Fruit fly (Drosophila melanogaster) whole organism, embryonic: ENCODE data around the gene spn-B.

Experiments
- Adf1 ChIP-seq: fragments of 200-800 bp; sonication (Bioruptor generic); IDR thresholded peaks from 2 replicates; pipeline ENCODE4 v1.3.6; 2022; ENCODE audit warnings: missing biosample characterization, missing genetic modification characterization
- Aef1 ChIP-seq: fragments of 200-800 bp; sonication (Bioruptor generic); IDR thresholded peaks from 3 replicates; pipeline ENCODE4 v1.3.6; 2022; ENCODE audit warnings: missing biosample characterization, missing genetic modification characterization
- BEAF-32 ChIP-seq: fragments of 200-800 bp; sonication (Bioruptor generic); optimal IDR thresholded peaks from 3 replicates; lab custom pipeline; 2017; ENCODE audit warnings: missing biosample characterization, missing genetic modification characterization, mild to moderate bottlenecking, moderate library complexity, missing genetic modification reagents
- CG11247 ChIP-seq: fragments of 200-800 bp; sonication (Bioruptor generic); IDR thresholded peaks from 2 replicates; pipeline ENCODE4 v1.3.6; 2022; ENCODE audit warnings: missing biosample characterization, missing genetic modification characterization
- CG11723 ChIP-seq: fragments of 200-800 bp; sonication (Bioruptor generic); optimal IDR thresholded peaks from 2 replicates; lab custom pipeline; 2017; ENCODE audit warnings: missing biosample characterization, mild to moderate bottlenecking, missing genetic modification characterization
- CG12219 ChIP-seq: fragments of 200-800 bp; sonication (Bioruptor generic); optimal IDR thresholded peaks from 3 replicates; lab custom pipeline; 2018; ENCODE audit warnings: missing biosample characterization, mild to moderate bottlenecking, missing genetic modification characterization
- CG13894 ChIP-seq: fragments of 200-800 bp; sonication (Bioruptor generic); optimal IDR thresholded peaks from 3 replicates; lab custom pipeline; 2018; ENCODE audit warnings: missing biosample characterization, mild to moderate bottlenecking, missing genetic modification characterization, moderate library complexity
- CG1529 ChIP-seq: fragments of 200-800 bp; sonication (Bioruptor generic); optimal IDR thresholded peaks from 3 replicates; lab custom pipeline; 2018; ENCODE audit warnings: missing biosample characterization, missing genetic modification characterization
- CG1603 ChIP-seq: fragments of 200-800 bp; sonication (Bioruptor generic); optimal IDR thresholded peaks from 2 replicates; lab custom pipeline; 2019; ENCODE audit warnings: missing biosample characterization, mild to moderate bottlenecking, missing genetic modification characterization, moderate library complexity
- CG17385 ChIP-seq: fragments of 200-800 bp; sonication (Bioruptor generic); optimal IDR thresholded peaks from 3 replicates; lab custom pipeline; 2018; ENCODE audit warnings: missing biosample characterization, mild to moderate bottlenecking, missing genetic modification characterization
- CG17829 ChIP-seq: fragments of 200-800 bp; optimal IDR thresholded peaks from 2 replicates; lab custom pipeline; 2019; ENCODE audit warnings: missing biosample characterization, mild to moderate bottlenecking, missing genetic modification characterization, moderate library complexity
- CG18011 ChIP-seq: fragments of 200-800 bp; sonication (Bioruptor generic); optimal IDR thresholded peaks from 2 replicates; lab custom pipeline; 2017; ENCODE audit warnings: missing biosample characterization, missing genetic modification characterization, mild to moderate bottlenecking, moderate library complexity, missing genotype
- CG18262 ChIP-seq: fragments of 200-800 bp; optimal IDR thresholded peaks from 3 replicates; lab custom pipeline; 2019; ENCODE audit warnings: missing biosample characterization, mild to moderate bottlenecking, missing genetic modification characterization, moderate library complexity
- CG32532 ChIP-seq: fragments of 200-800 bp; sonication (Bioruptor generic); IDR thresholded peaks from 2 replicates; pipeline ENCODE4 v1.3.6; 2022; ENCODE audit warnings: missing biosample characterization, missing genetic modification characterization
- CG34224 ChIP-seq: fragments of 200-800 bp; sonication (Bioruptor generic); IDR thresholded peaks from 3 replicates; pipeline ENCODE4 v1.3.6; 2022; ENCODE audit warnings: missing biosample characterization, missing genetic modification characterization; ENCODE audit not compliant: partially characterized antibody
- CG3847 ChIP-seq: fragments of 200-800 bp; sonication (Bioruptor generic); IDR thresholded peaks from 2 replicates; pipeline ENCODE4 v1.3.6; 2022; ENCODE audit warnings: missing biosample characterization, missing genetic modification characterization
- CG4360 ChIP-seq: fragments of 200-800 bp; sonication (Bioruptor generic); IDR thresholded peaks from 2 replicates; pipeline ENCODE4 v1.3.6; 2022; ENCODE audit warnings: missing biosample characterization, missing genetic modification characterization
- CG4404 ChIP-seq: fragments of 200-800 bp; sonication (Bioruptor generic); IDR thresholded peaks from 2 replicates; pipeline ENCODE4 v1.3.6; 2022; ENCODE audit warnings: missing biosample characterization, missing genetic modification characterization
- CG5245 ChIP-seq: fragments of 200-800 bp; sonication (Bioruptor generic); optimal IDR thresholded peaks from 3 replicates; lab custom pipeline; 2016; ENCODE audit warnings: missing biosample characterization, missing genetic modification characterization
- CG9797 ChIP-seq: fragments of 200-800 bp; sonication (Bioruptor generic); optimal IDR thresholded peaks from 3 replicates; lab custom pipeline; 2018; ENCODE audit warnings: missing biosample characterization, mild to moderate bottlenecking, missing genetic modification characterization
- Ets97D ChIP-seq: fragments of 200-800 bp; sonication (Bioruptor generic); optimal IDR thresholded peaks from 3 replicates; lab custom pipeline; 2016; ENCODE audit warnings: missing biosample characterization, missing genetic modification characterization
- HLHmδ ChIP-seq: fragments of 200-800 bp; sonication (Bioruptor generic); optimal IDR thresholded peaks from 2 replicates; lab custom pipeline; 2018; ENCODE audit warnings: missing biosample characterization, mild to moderate bottlenecking, missing genetic modification characterization, moderate library complexity
- Lim3 ChIP-seq: fragments of 200-800 bp; sonication (Bioruptor generic); IDR thresholded peaks from 2 replicates; pipeline ENCODE4 v1.3.6; 2022; ENCODE audit warnings: missing biosample characterization, missing genetic modification characterization
- Med ChIP-seq: fragments of 200-800 bp; sonication (Bioruptor generic); peaks from one replicate; lab custom pipeline; 2016; ENCODE audit warnings: missing biosample characterization, missing genetic modification characterization, mild to moderate bottlenecking, inconsistent platforms, moderate library complexity
- Oaz ChIP-seq: fragments of 200-800 bp; sonication (Bioruptor generic); IDR thresholded peaks from 2 replicates; pipeline ENCODE4 v1.3.6; 2022; ENCODE audit warnings: missing biosample characterization, missing genetic modification characterization
- Oli ChIP-seq: fragments of 200-800 bp; sonication (Bioruptor generic); optimal IDR thresholded peaks from 2 replicates; lab custom pipeline; 2018; ENCODE audit warnings: missing biosample characterization, mild to moderate bottlenecking, missing genetic modification characterization, moderate library complexity
- Rfx ChIP-seq: fragments of 200-800 bp; sonication (Bioruptor generic); IDR thresholded peaks from 2 replicates; pipeline ENCODE4 v1.3.6; 2022; ENCODE audit warnings: missing biosample characterization, missing genetic modification characterization
- Scr ChIP-seq: fragments of 200-800 bp; sonication (Bioruptor generic); IDR thresholded peaks from 2 replicates; pipeline ENCODE4 v1.3.6; 2022; ENCODE audit warnings: missing biosample characterization, missing genetic modification characterization; ENCODE audit not compliant: partially characterized antibody
- YL-1 ChIP-seq: fragments of 200-800 bp; sonication (Bioruptor generic); optimal IDR thresholded peaks from 3 replicates; lab custom pipeline; 2017; ENCODE audit warnings: missing biosample characterization, mild to moderate bottlenecking, missing genetic modification characterization
- ac ChIP-seq: fragments of 200-800 bp; sonication (Bioruptor generic); optimal IDR thresholded peaks from 3 replicates; lab custom pipeline; 2017; ENCODE audit warnings: missing biosample characterization, mild to moderate bottlenecking, missing genetic modification characterization
- amos ChIP-seq: fragments of 200-800 bp; sonication (Bioruptor generic); IDR thresholded peaks from 2 replicates; pipeline ENCODE4 v1.3.6; 2022; ENCODE audit warnings: missing biosample characterization, missing genetic modification characterization; ENCODE audit not compliant: partially characterized antibody
- ash1 ChIP-seq: fragments of 200-800 bp; sonication (Bioruptor generic); optimal IDR thresholded peaks from 2 replicates; lab custom pipeline; 2018; ENCODE audit warnings: missing biosample characterization, mild to moderate bottlenecking, missing genetic modification characterization
- btn ChIP-seq: fragments of 200-800 bp; sonication (Bioruptor generic); optimal IDR thresholded peaks from 2 replicates; lab custom pipeline; 2016; ENCODE audit warnings: missing biosample characterization, missing genetic modification characterization
- chn ChIP-seq: fragments of 200-800 bp; sonication (Bioruptor generic); optimal IDR thresholded peaks from 2 replicates; lab custom pipeline; 2016; ENCODE audit warnings: missing biosample characterization, missing genetic modification characterization
- crc ChIP-seq: fragments of 200-800 bp; sonication (Bioruptor generic); optimal IDR thresholded peaks from 2 replicates; lab custom pipeline; 2016; ENCODE audit warnings: missing biosample characterization, missing genetic modification characterization
- grn ChIP-seq: fragments of 200-800 bp; sonication (Bioruptor generic); optimal IDR thresholded peaks from 3 replicates; lab custom pipeline; 2017; ENCODE audit warnings: missing biosample characterization, missing genetic modification characterization
- gt ChIP-seq: fragments of 200-800 bp; sonication (Bioruptor generic); IDR thresholded peaks from 2 replicates; pipeline ENCODE4 v1.3.6; 2022; ENCODE audit warnings: missing biosample characterization, missing genetic modification characterization
- hbn ChIP-seq: fragments of 200-800 bp; sonication (Bioruptor generic); IDR thresholded peaks from 2 replicates; pipeline ENCODE4 v1.3.6; 2022; ENCODE audit warnings: missing biosample characterization, missing genetic modification characterization; ENCODE audit not compliant: partially characterized antibody
- hkb ChIP-seq, 2 experiments: fragments of 200-800 bp in 1 of 2; fragments of >200 bp in 1 of 2; sonication (Bioruptor generic) in 1 of 2; IDR thresholded peaks in 1 of 2; optimal IDR thresholded peaks in 1 of 2; 2 replicates each; pipeline versions ENCODE4 v1.3.6 to Lab custom; 2017 to 2022; ENCODE audit warnings: missing biosample characterization in 1 of 2, missing genetic modification characterization in 1 of 2
- insv ChIP-seq, 2 experiments: fragments of 200-800 bp; sonication (Bioruptor generic); optimal IDR thresholded peaks; 3 replicates each; lab custom pipeline; 2016 to 2018; ENCODE audit warnings: missing biosample characterization in 2 of 2, missing genetic modification characterization in 2 of 2
- klu ChIP-seq: fragments of 200-800 bp; sonication (Bioruptor generic); IDR thresholded peaks from 2 replicates; pipeline ENCODE4 v1.3.6; 2022; ENCODE audit warnings: missing biosample characterization, missing genetic modification characterization
- nerfin-2 ChIP-seq: fragments of 200-800 bp; sonication (Bioruptor generic); IDR thresholded peaks from 2 replicates; pipeline ENCODE4 v1.3.6; 2022; ENCODE audit warnings: missing biosample characterization, missing genetic modification characterization; ENCODE audit not compliant: partially characterized antibody
- pan ChIP-seq, 4 experiments: fragments of >200 bp in 3 of 4; fragments of 200-800 bp in 1 of 4; sonication (Bioruptor generic) in 1 of 4; optimal IDR thresholded peaks in 3 of 4; IDR thresholded peaks in 1 of 4; 2 replicates each; pipeline versions ENCODE4 v1.3.6 to Lab custom; 2017 to 2022; ENCODE audit warnings: missing biosample characterization in 2 of 4, missing genetic modification characterization in 2 of 4, mixed read lengths in 1 of 4
- pzg ChIP-seq: fragments of 200-800 bp; sonication (Bioruptor generic); optimal IDR thresholded peaks from 3 replicates; lab custom pipeline; 2018; ENCODE audit warnings: missing biosample characterization, mild to moderate bottlenecking, missing genetic modification characterization, moderate library complexity
- rib ChIP-seq: fragments of 200-800 bp; sonication (Bioruptor generic); IDR thresholded peaks from 2 replicates; pipeline ENCODE4 v1.3.6; 2022; ENCODE audit warnings: missing biosample characterization, missing genetic modification characterization
- sob ChIP-seq: fragments of 200-800 bp; sonication (Bioruptor generic); IDR thresholded peaks from 2 replicates; pipeline ENCODE4 v1.3.6; 2022; ENCODE audit warnings: missing biosample characterization, missing genetic modification characterization
- toy ChIP-seq: fragments of 200-800 bp; sonication (Bioruptor generic); IDR thresholded peaks from 2 replicates; pipeline ENCODE4 v1.3.6; 2022; ENCODE audit warnings: missing biosample characterization, missing genetic modification characterization
- trem ChIP-seq: fragments of 200-800 bp; optimal IDR thresholded peaks from 3 replicates; lab custom pipeline; 2019; ENCODE audit warnings: missing biosample characterization, mild to moderate bottlenecking, missing genetic modification characterization, moderate library complexity
- ttk ChIP-seq: fragments of 200-800 bp; sonication (Bioruptor generic); IDR thresholded peaks from 2 replicates; pipeline ENCODE4 v2.1.2; 2022; ENCODE audit warnings: missing biosample characterization, missing genetic modification characterization

spn-B gene

dm6 chr3R:14283754-14284421 is 44.0 kb upstream of the spn-B start (continued):
- TF ChIP-seq CG4360 (GFP tag; lab: Robert Waterston, UW) (no peak), insv (GFP tag; optimal IDR thresholded peaks at IDR 0.05; lab: Kevin White, UChicago) (peak in 1 of 2 experiments; percentile 72), hkb (optimal IDR thresholded peaks at IDR 0.05; lab: Kevin White, UChicago) (no peak), hkb (GFP tag; IDR thresholded peaks at IDR 0.05; lab: Robert Waterston, UW) (no peak), chn (GFP tag; lab: Kevin White, UChicago) (peak; percentile 96), CG5245 (GFP tag; lab: Kevin White, UChicago) (peak; percentile 98), pan (optimal IDR thresholded peaks at IDR 0.05; lab: Kevin White, UChicago) (no peak), pan (GFP tag; optimal IDR thresholded peaks at IDR 0.05 in 1 of 2, IDR thresholded peaks at IDR 0.05 in 1 of 2) (no peak), Med (GFP tag; lab: Kevin White, UChicago) (peak; percentile 99), sob (no peak), CG11247 (no peak), rib (GFP tag; lab: Robert Waterston, UW) (no peak), CG32532 (no peak), BEAF-32 (peak; percentile 20), CG1603 (tag; lab: Kevin White, UChicago) (peak; percentile 97), ash1 (peak; percentile 71), crc (GFP tag; lab: Kevin White, UChicago) (peak; percentile 88), ac (GFP tag; lab: Kevin White, UChicago) (peak; percentile 89), CG34224 (GFP tag; lab: Robert Waterston, UW) (no peak), CG4404 (GFP tag; lab: Robert Waterston, UW) (no peak), CG17385 (GFP tag; lab: Kevin White, UChicago) (peak; percentile 97), CG12219 (GFP tag; lab: Kevin White, UChicago) (peak; percentile 98), Lim3 (GFP tag; lab: Robert Waterston, UW) (no peak), CG11723 (GFP tag; lab: Kevin White, UChicago) (peak; percentile 97), pzg (GFP tag; lab: Kevin White, UChicago) (peak; percentile 20), trem (tag; lab: Kevin White, UChicago) (peak; percentile 95), nerfin-2 (GFP tag; lab: Robert Waterston, UW) (no peak), Rfx (GFP tag; lab: Robert Waterston, UW) (no peak), btn (GFP tag; lab: Kevin White, UChicago) (peak; percentile 75), hbn (GFP tag; lab: Robert Waterston, UW) (no peak), CG17829 (tag; lab: Kevin White, UChicago) (peak; percentile 99), CG3847 (GFP tag; lab: Robert Waterston, UW) (no peak), CG18262 (peak; percentile 99), CG18011 (GFP tag; lab: Kevin White, UChicago) (peak; percentile 90), Oli (tag; lab: Kevin White, UChicago) (peak; percentile 99), CG9797 (peak; percentile 26), HLHmδ (GFP tag; lab: Kevin White, UChicago) (no peak), YL-1 (peak; percentile 93), Scr (no peak), Adf1 (no peak), klu (GFP tag; lab: Robert Waterston, UW) (no peak), Aef1 (GFP tag; lab: Robert Waterston, UW) (no peak), amos (GFP tag; lab: Robert Waterston, UW) (no peak), toy (GFP tag; lab: Robert Waterston, UW) (no peak), Oaz (GFP tag; lab: Robert Waterston, UW) (no peak), gt (GFP tag; lab: Robert Waterston, UW) (no peak), grn (GFP tag; lab: Kevin White, UChicago) (peak; percentile 87), CG13894 (tag; lab: Kevin White, UChicago) (peak; percentile 95), CG1529 (GFP tag; lab: Kevin White, UChicago) (peak; percentile 98), ttk (GFP tag; lab: Robert Waterston, UW) (no peak), Ets97D (GFP tag; lab: Kevin White, UChicago) (peak; percentile 82)
